Worm (Caenorhabditis elegans): Measurements from ENCODE around the gene C47E8.1.

The C47E8.1 gene

ce11 chrV:14687106-14687964 lies 21.5 kb downstream of the C47E8.1 start (continued):
- TF ChIP-seq snpc-4 (GFP tag; optimal IDR thresholded peaks at IDR 0.05) (no peak), snpc-4 (tag; optimal IDR thresholded peaks at IDR 0.05) (peak in 1 of 4 experiments; percentile 30), lsy-27 (tag; optimal IDR thresholded peaks at IDR 0.05; ENCODE audit: borderline replicate concordance, insufficient read depth) (no peak), F57C9.4 (tag; optimal IDR thresholded peaks at IDR 0.05) (no peak), aptf-2 (GFP tag; conservative IDR thresholded peaks at IDR 0.05) (no peak), die-1 (tag; optimal IDR thresholded peaks at IDR 0.05) (no peak), cebp-1 (GFP tag; IDR thresholded peaks at IDR 0.05) (no peak), cebp-1 (tag; optimal IDR thresholded peaks at IDR 0.05) (peak; percentile 12), hlh-12 (tag; optimal IDR thresholded peaks at IDR 0.05) (no peak), egl-44 (GFP tag; IDR thresholded peaks at IDR 0.05) (no peak; the same call in none of the 2 replicates), attf-6 (GFP tag; IDR thresholded peaks at IDR 0.05) (no peak), mel-28 (tag; optimal IDR thresholded peaks at IDR 0.05; ENCODE audit: borderline replicate concordance) (no peak), F23B12.7 (tag; optimal IDR thresholded peaks at IDR 0.05; ENCODE audit: insufficient read depth) (no peak), F55B11.4 (tag; optimal IDR thresholded peaks at IDR 0.05; ENCODE audit: borderline replicate concordance, insufficient read depth) (no peak), rec-8 (tag; optimal IDR thresholded peaks at IDR 0.05) (no peak), lin-40 (tag; optimal IDR thresholded peaks at IDR 0.05) (no peak), K12H6.12 (tag; optimal IDR thresholded peaks at IDR 0.05) (no peak), hsf-1 (GFP tag; IDR thresholded peaks at IDR 0.05) (peak; percentile 66), nhr-90 (tag; optimal IDR thresholded peaks at IDR 0.05) (no peak), bed-1 (GFP tag; IDR thresholded peaks at IDR 0.05) (0 out of 2 replicates have a peak, but pooled peaks have one; percentile 15), dpff-1 (tag; optimal IDR thresholded peaks at IDR 0.05) (no peak)

ce11 chrV:14688097-14688912 lies 22.5 kb downstream of the C47E8.1 start, which contains the start of gene C47E8.11:
Gene C47E8.11 (plus strand): TSS chrV:14688616.
- TF ChIP-seq F57C9.4 (tag; optimal IDR thresholded peaks at IDR 0.05) (no peak), dpff-1 (tag; optimal IDR thresholded peaks at IDR 0.05) (no peak), efl-1 (GFP tag; optimal IDR thresholded peaks at IDR 0.05) (peak; percentile 19), hmg-20 (GFP tag; IDR thresholded peaks at IDR 0.05) (peak; percentile 57), tlf-1 (GFP tag; optimal IDR thresholded peaks at IDR 0.05) (peak; percentile 78), K12H6.12 (tag; optimal IDR thresholded peaks at IDR 0.05) (peak; percentile 39), Y53G8AR.9 (GFP tag; conservative IDR thresholded peaks at IDR 0.05) (peak; percentile 68), lsl-1 (GFP tag; optimal IDR thresholded peaks at IDR 0.05) (peak; percentile 52), ekl-4 (GFP tag; IDR thresholded peaks at IDR 0.05) (peak; percentile 77; the same call in 1 of the 2 replicates), egl-18 (GFP tag; IDR thresholded peaks at IDR 0.05) (no peak), tbp1 (GFP tag; optimal IDR thresholded peaks at IDR 0.05) (peak; percentile 67), hmg-1.2 (GFP tag; IDR thresholded peaks at IDR 0.05) (peak; percentile 36; the same call in 1 of the 2 replicates), egrh-3 (GFP tag; IDR thresholded peaks at IDR 0.05) (no peak), rec-8 (tag; optimal IDR thresholded peaks at IDR 0.05) (no peak), nfya-2 (GFP tag; IDR thresholded peaks at IDR 0.05) (peak; percentile 84; the same call in 1 of the 2 replicates), zfh-2 (GFP tag; conservative IDR thresholded peaks at IDR 0.05) (peak; percentile 51), madf-6 (GFP tag; IDR thresholded peaks at IDR 0.05) (peak; percentile 84), F22D6.2 (tag; optimal IDR thresholded peaks at IDR 0.05) (no peak), F52B5.7 (tag; optimal IDR thresholded peaks at IDR 0.05) (peak; percentile 48), lag-1 (GFP tag; IDR thresholded peaks at IDR 0.05) (peak; percentile 6; the same call in 1 of the 2 replicates), Y53F4B.3 (GFP tag; IDR thresholded peaks at IDR 0.05) (no peak), unc-130 (GFP tag; optimal IDR thresholded peaks at IDR 0.05) (peak; percentile 46), sdz-38 (tag; optimal IDR thresholded peaks at IDR 0.05) (no peak), nhr-120 (GFP tag; IDR thresholded peaks at IDR 0.05) (no peak), aptf-3 (GFP tag; IDR thresholded peaks at IDR 0.05) (no peak), xnd-1 (tag; optimal IDR thresholded peaks at IDR 0.05) (peak; percentile 23), dox-1 (GFP tag; IDR thresholded peaks at IDR 0.05) (peak; percentile 76)

Data from whole organism, young adult.